Worm (Caenorhabditis elegans) whole organism, L1 larva: ENCODE results near the gene nhr-58.

ENCODE experiments used
- F16B12.6 ChIP-seq: fragments of 150-350 bp; optimal IDR thresholded peaks from 2 replicates; lab custom pipeline; 2014; ENCODE audit warnings: missing biosample characterization, missing genetic modification characterization
- fos-1 ChIP-seq: fragments of 150-350 bp; optimal IDR thresholded peaks from 2 replicates; lab custom pipeline; 2014; ENCODE audit warnings: missing biosample characterization, missing genetic modification characterization
- lin-39 ChIP-seq: fragments of 150-350 bp; optimal IDR thresholded peaks from 2 replicates; lab custom pipeline; 2014; ENCODE audit warnings: missing biosample characterization, missing genetic modification reagents, missing genetic modification characterization
- unc-98 ChIP-seq: fragments of 200-800 bp; sonication (Bioruptor generic); IDR thresholded peaks from 2 replicates; pipeline ENCODE4 v1.3.6; 2022; ENCODE audit warnings: missing genetic modification characterization, missing compliant biosample characterization

DNA sequence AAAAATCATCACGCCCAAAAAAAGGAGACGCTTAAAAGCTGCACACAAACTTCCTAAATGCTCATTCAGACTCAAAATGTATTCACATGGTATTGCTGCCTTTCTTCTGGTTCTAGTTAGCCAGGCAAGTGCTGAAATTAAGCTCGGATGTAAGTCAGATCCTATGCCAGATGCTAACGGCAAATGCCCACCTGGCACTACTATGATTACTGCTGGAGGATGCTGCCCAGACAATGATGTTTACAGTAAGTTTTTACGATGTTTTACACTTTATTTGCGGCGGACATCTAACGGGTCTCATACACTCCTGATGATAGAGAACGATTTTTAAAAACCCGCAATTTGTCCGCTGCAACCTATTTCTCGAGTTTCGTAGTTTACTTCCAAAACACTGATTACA is 4.5 kb downstream of the nhr-58 start, which contains the start of gene C14C6.5:
- TF ChIP-seq F16B12.6 (no peak), lin-39 (tag; lab: Kevin White, UChicago) (no peak), unc-98 (no peak), fos-1 (tag; lab: Kevin White, UChicago) (no peak)
